Worm (Caenorhabditis elegans) whole organism, young adult: ENCODE data around the gene atic-1.
A peak's percentile ranks its signal among the peaks of the same experiment; 100 is the strongest.

ENCODE experiments used
- C06A6.2 ChIP-seq: fragments of 200-800 bp; sonication (Bioruptor generic); conservative IDR thresholded peaks from 2 replicates; pipeline ENCODE4 v1.3.6; 2022; ENCODE audit warnings: missing genetic modification characterization, missing compliant biosample characterization
- F22D6.2 ChIP-seq: sonication (generic microtip); optimal IDR thresholded peaks from 2 replicates; lab custom pipeline; 2016; ENCODE audit warnings: mild to moderate bottlenecking, missing genetic modification characterization, missing compliant biosample characterization
- F23B12.7 ChIP-seq: sonication (generic microtip); optimal IDR thresholded peaks from 2 replicates; lab custom pipeline; 2017; ENCODE audit warnings: missing genetic modification characterization, mild to moderate bottlenecking, missing compliant biosample characterization, antibody characterized with exemption, moderate library complexity; ENCODE audit not compliant: insufficient read depth
- F33H1.4 ChIP-seq: fragments of 200-800 bp; sonication (Bioruptor generic); IDR thresholded peaks from 2 replicates; pipeline ENCODE4 v1.3.6; 2022; ENCODE audit warnings: missing genetic modification reagents, missing genetic modification characterization, missing compliant biosample characterization
- Y67H2A.10 ChIP-seq: fragments of 200-800 bp; sonication (Bioruptor generic); conservative IDR thresholded peaks from 2 replicates; pipeline ENCODE4 v1.3.6; 2022; ENCODE audit warnings: missing genetic modification reagents, missing genetic modification characterization, missing compliant biosample characterization
- Y79H2A.3 ChIP-seq: fragments of 200-800 bp; sonication (Bioruptor generic); conservative IDR thresholded peaks from 2 replicates; pipeline ENCODE4 v1.3.6; 2022; ENCODE audit warnings: missing genetic modification reagents, missing genetic modification characterization, missing compliant biosample characterization
- ZK185.1 ChIP-seq: sonication (generic microtip); optimal IDR thresholded peaks from 2 replicates; lab custom pipeline; 2016; ENCODE audit warnings: mild to moderate bottlenecking, missing genetic modification characterization, missing compliant biosample characterization; ENCODE audit not compliant: poor library complexity, severe bottlenecking
- aptf-2 ChIP-seq: fragments of 200-800 bp; sonication (Bioruptor generic); conservative IDR thresholded peaks from 2 replicates; pipeline ENCODE4 v1.3.6; 2022; ENCODE audit warnings: missing genetic modification reagents, missing genetic modification characterization, missing compliant biosample characterization
- athp-1 ChIP-seq: sonication (generic microtip); optimal IDR thresholded peaks from 2 replicates; lab custom pipeline; 2017; ENCODE audit warnings: mild to moderate bottlenecking, missing genetic modification characterization, missing compliant biosample characterization
- ccch-3 ChIP-seq: fragments of 200-800 bp; sonication (Bioruptor generic); optimal IDR thresholded peaks from 2 replicates; lab custom pipeline; 2018; ENCODE audit warnings: mild to moderate bottlenecking, missing genetic modification characterization, missing compliant biosample characterization
- cebp-2 ChIP-seq: fragments of 200-800 bp; sonication (Bioruptor generic); IDR thresholded peaks from 2 replicates; pipeline ENCODE4 v1.3.6; 2022; ENCODE audit warnings: missing genetic modification characterization, missing compliant biosample characterization
- ceh-58 ChIP-seq: fragments of 200-800 bp; sonication (Bioruptor generic); IDR thresholded peaks from 2 replicates; pipeline ENCODE4 v1.3.6; 2022; ENCODE audit warnings: missing genetic modification characterization, missing compliant biosample characterization
- ceh-79 ChIP-seq: sonication (generic microtip); optimal IDR thresholded peaks from 2 replicates; lab custom pipeline; 2017; ENCODE audit warnings: mild to moderate bottlenecking, missing genetic modification characterization, missing compliant biosample characterization
- efl-1 ChIP-seq: fragments of 150-350 bp; optimal IDR thresholded peaks from 2 replicates; lab custom pipeline; 2014; ENCODE audit warnings: missing biosample characterization, missing genetic modification reagents, missing genetic modification characterization
- egl-18 ChIP-seq: fragments of 200-800 bp; sonication (Bioruptor generic); IDR thresholded peaks from 2 replicates; pipeline ENCODE4 v1.3.6; 2022; ENCODE audit warnings: missing genetic modification reagents, missing genetic modification characterization, missing compliant biosample characterization
- egrh-3 ChIP-seq: fragments of 200-800 bp; sonication (Bioruptor generic); IDR thresholded peaks from 2 replicates; pipeline ENCODE4 v1.3.6; 2022; ENCODE audit warnings: missing genetic modification reagents, missing genetic modification characterization, missing compliant biosample characterization
- ekl-4 ChIP-seq: fragments of 200-800 bp; sonication (Bioruptor generic); IDR thresholded peaks from 2 replicates; pipeline ENCODE4 v1.3.6; 2022; ENCODE audit warnings: missing genetic modification reagents, missing genetic modification characterization, missing compliant biosample characterization
- hlh-26 ChIP-seq: fragments of 200-800 bp; sonication (Bioruptor generic); conservative IDR thresholded peaks from 2 replicates; pipeline ENCODE4 v1.3.6; 2022; ENCODE audit warnings: missing genetic modification reagents, missing genetic modification characterization, missing compliant biosample characterization
- hmg-20 ChIP-seq: fragments of 200-800 bp; sonication (Bioruptor generic); IDR thresholded peaks from 2 replicates; pipeline ENCODE4 v1.3.6; 2022; ENCODE audit warnings: missing genetic modification reagents, missing genetic modification characterization, missing compliant biosample characterization
- hrde-1 ChIP-seq: sonication (generic microtip); optimal IDR thresholded peaks from 2 replicates; lab custom pipeline; 2016; ENCODE audit warnings: missing genetic modification characterization, mild to moderate bottlenecking, missing compliant biosample characterization, moderate library complexity, missing genotype, missing genetic modification reagents, borderline replicate concordance
- lin-26 ChIP-seq: fragments of 200-800 bp; sonication (Bioruptor generic); IDR thresholded peaks from 2 replicates; pipeline ENCODE4 v1.3.6; 2022; ENCODE audit warnings: missing genetic modification reagents, missing genetic modification characterization, missing compliant biosample characterization
- lin-35 ChIP-seq, 3 experiments: fragments of 150-350 bp in 2 of 3; sonication (generic microtip) in 1 of 3; optimal IDR thresholded peaks; 2 replicates each; lab custom pipeline; 2014 to 2018; ENCODE audit warnings: missing biosample characterization in 3 of 3, missing genetic modification characterization in 3 of 3, missing genetic modification reagents in 3 of 3
- lin-40 ChIP-seq: sonication (generic microtip); optimal IDR thresholded peaks from 2 replicates; lab custom pipeline; 2016; ENCODE audit warnings: missing genetic modification characterization, mild to moderate bottlenecking, missing compliant biosample characterization, missing genotype, missing genetic modification reagents
- lin-54 ChIP-seq: fragments of 200-800 bp; sonication (Bioruptor generic); optimal IDR thresholded peaks from 2 replicates; lab custom pipeline; 2018; ENCODE audit warnings: mild to moderate bottlenecking, missing genetic modification characterization, missing compliant biosample characterization
- madf-3 ChIP-seq: fragments of 200-800 bp; sonication (Bioruptor generic); IDR thresholded peaks from 2 replicates; pipeline ENCODE4 v1.3.6; 2022; ENCODE audit warnings: missing genetic modification reagents, missing genetic modification characterization, missing compliant biosample characterization
- nhr-120 ChIP-seq: fragments of 200-800 bp; sonication (Bioruptor generic); IDR thresholded peaks from 2 replicates; pipeline ENCODE4 v1.3.6; 2022; ENCODE audit warnings: missing genetic modification characterization, missing compliant biosample characterization
- rpc-1 ChIP-seq, 2 experiments: fragments of 150-350 bp in 1 of 2; sonication (generic microtip) in 1 of 2; optimal IDR thresholded peaks; 2 replicates each; lab custom pipeline; 2014 to 2018; ENCODE audit warnings: missing biosample characterization in 1 of 2, missing genetic modification characterization in 1 of 2, missing genetic modification reagents in 1 of 2, missing genotype in 1 of 2
- sea-2 ChIP-seq: fragments of 200-800 bp; sonication (Bioruptor generic); IDR thresholded peaks from 2 replicates; pipeline ENCODE4 v1.3.6; 2022; ENCODE audit warnings: missing genetic modification characterization, missing compliant biosample characterization
- snpc-1.1 ChIP-seq: sonication (generic microtip); optimal IDR thresholded peaks from 2 replicates; lab custom pipeline; 2017; ENCODE audit warnings: missing genetic modification characterization, mild to moderate bottlenecking, missing compliant biosample characterization, antibody characterized with exemption, moderate library complexity, missing genotype, missing genetic modification reagents; ENCODE audit not compliant: insufficient read depth
- snpc-1.3 ChIP-seq: sonication (generic microtip); optimal IDR thresholded peaks from 2 replicates; lab custom pipeline; 2017; ENCODE audit warnings: missing genetic modification characterization, mild to moderate bottlenecking, missing compliant biosample characterization, antibody characterized with exemption, moderate library complexity, missing genotype, missing genetic modification reagents; ENCODE audit not compliant: insufficient read depth
- tbx-9 ChIP-seq: sonication (generic microtip); optimal IDR thresholded peaks from 2 replicates; lab custom pipeline; 2016; ENCODE audit warnings: borderline replicate concordance, missing genetic modification characterization, inconsistent platforms, missing compliant biosample characterization
- zim-3 ChIP-seq: sonication (generic microtip); optimal IDR thresholded peaks from 2 replicates; lab custom pipeline; 2017; ENCODE audit warnings: mild to moderate bottlenecking, missing genetic modification characterization, moderate library complexity, missing compliant biosample characterization
- ztf-18 ChIP-seq: sonication (generic microtip); optimal IDR thresholded peaks from 2 replicates; lab custom pipeline; 2016; ENCODE audit warnings: missing genotype, mild to moderate bottlenecking, missing genetic modification characterization, missing compliant biosample characterization
- ztf-3 ChIP-seq: fragments of 200-800 bp; sonication (Bioruptor generic); optimal IDR thresholded peaks from 2 replicates; lab custom pipeline; 2018; ENCODE audit warnings: mild to moderate bottlenecking, missing genetic modification characterization, missing compliant biosample characterization

The atic-1 gene

DNA sequence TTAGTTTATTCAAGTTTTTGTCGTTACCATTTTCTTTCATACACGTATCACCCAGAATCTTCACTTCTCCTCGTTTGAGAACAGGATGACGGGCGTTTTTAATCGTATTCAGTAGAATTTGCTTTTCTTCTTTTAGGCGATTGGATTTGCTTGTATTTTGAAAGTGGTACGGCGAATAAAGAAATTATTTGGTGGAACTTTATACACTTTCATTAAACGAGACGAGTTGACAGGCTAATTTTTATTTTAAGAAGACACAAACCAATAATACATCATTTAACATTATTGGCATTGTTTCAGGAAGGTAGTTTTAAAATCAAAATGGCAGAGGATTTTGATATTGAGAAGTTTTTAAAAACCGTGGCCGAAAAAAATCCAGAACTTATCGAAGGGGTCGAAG is 33.2 kb downstream of the atic-1 start, which contains the start of gene C49H3.4:
C49H3.4 (plus strand) TSS at position 301 of the 400 bp plus-strand sequence.
- TF ChIP-seq lin-35 (GFP tag; optimal IDR thresholded peaks at IDR 0.05; lab: Kevin White, UChicago): no peak
- 0 out of 2 replicates have a peak, but pooled peaks have one; percentile 3 for TF ChIP-seq madf-3 (GFP tag; lab: Robert Waterston, UW)
- no peak for TF ChIP-seq snpc-1.3 (tag; lab: Kevin White, UChicago)
- no peak for TF ChIP-seq Y79H2A.3
- no peak for TF ChIP-seq athp-1 (tag; lab: Kevin White, UChicago)

DNA sequence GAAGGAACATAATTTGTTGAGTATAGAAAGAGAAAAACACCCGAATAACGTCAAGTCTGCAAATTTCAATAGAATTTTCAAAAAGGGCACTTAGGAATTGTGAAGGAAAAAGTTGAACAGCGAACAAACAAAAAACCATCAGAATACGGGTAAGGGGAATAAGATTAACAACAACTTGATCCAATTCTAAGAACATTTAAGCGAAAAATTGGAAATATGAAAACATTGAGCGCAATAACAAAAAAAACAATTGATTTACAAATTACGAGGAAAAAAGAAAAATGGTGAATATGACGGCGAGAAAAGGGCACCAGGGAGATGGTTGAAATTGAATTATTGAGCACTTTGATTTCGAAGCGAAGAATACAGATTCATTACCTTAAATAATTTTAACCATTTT is 35.1 kb downstream of the atic-1 start:
- no peak for TF ChIP-seq ccch-3 (GFP tag; lab: Kevin White, UChicago)
- TF ChIP-seq athp-1 (tag; lab: Kevin White, UChicago): no peak
- no peak for TF ChIP-seq ekl-4 (GFP tag; lab: Robert Waterston, UW)
- TF ChIP-seq hrde-1: no peak
- no peak for TF ChIP-seq Y67H2A.10 (GFP tag; lab: Robert Waterston, UW)
- no peak for TF ChIP-seq egrh-3 (GFP tag; lab: Robert Waterston, UW)
- TF ChIP-seq hmg-20 (GFP tag; lab: Robert Waterston, UW): no peak
- no peak for TF ChIP-seq ztf-3 (GFP tag; lab: Kevin White, UChicago)
- TF ChIP-seq lin-26 (GFP tag; lab: Robert Waterston, UW): no peak
- TF ChIP-seq ceh-58 (GFP tag; lab: Robert Waterston, UW): no peak
- TF ChIP-seq madf-3 (GFP tag; lab: Robert Waterston, UW): no peak
- TF ChIP-seq efl-1 (GFP tag; lab: Kevin White, UChicago): no peak
- TF ChIP-seq ztf-18 (tag; lab: Kevin White, UChicago): no peak

DNA sequence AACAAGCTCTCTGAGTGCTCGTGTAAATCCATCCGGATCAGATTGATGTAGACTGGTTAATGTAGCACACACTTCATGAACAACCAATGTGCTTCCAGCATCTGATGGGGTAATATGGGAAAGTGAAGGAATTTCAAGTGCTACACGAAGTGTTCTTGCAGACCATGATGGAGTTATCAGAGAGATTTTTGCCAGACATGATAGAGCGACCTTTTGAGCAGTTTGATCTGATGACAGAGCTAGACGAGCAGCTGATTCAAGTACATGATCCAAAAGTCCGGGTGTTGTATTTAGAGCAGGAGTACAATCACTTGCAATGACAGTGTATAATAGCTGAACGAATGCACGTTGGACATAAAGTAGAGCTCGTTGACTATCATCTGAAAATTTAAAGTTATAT is 36.1 kb downstream of the atic-1 start:
- TF ChIP-seq nhr-120 (GFP tag; lab: Robert Waterston, UW) (no peak), sea-2 (GFP tag; lab: Robert Waterston, UW) (no peak), hlh-26 (GFP tag; lab: Robert Waterston, UW) (no peak), F22D6.2 (tag; lab: Kevin White, UChicago) (no peak), aptf-2 (no peak), C06A6.2 (GFP tag; lab: Robert Waterston, UW) (no peak), snpc-1.1 (tag; lab: Kevin White, UChicago) (no peak), ceh-79 (tag; lab: Kevin White, UChicago) (no peak), madf-3 (GFP tag; lab: Robert Waterston, UW) (no peak)
- TF ChIP-seq, all 124 proteins: peak for 0

DNA sequence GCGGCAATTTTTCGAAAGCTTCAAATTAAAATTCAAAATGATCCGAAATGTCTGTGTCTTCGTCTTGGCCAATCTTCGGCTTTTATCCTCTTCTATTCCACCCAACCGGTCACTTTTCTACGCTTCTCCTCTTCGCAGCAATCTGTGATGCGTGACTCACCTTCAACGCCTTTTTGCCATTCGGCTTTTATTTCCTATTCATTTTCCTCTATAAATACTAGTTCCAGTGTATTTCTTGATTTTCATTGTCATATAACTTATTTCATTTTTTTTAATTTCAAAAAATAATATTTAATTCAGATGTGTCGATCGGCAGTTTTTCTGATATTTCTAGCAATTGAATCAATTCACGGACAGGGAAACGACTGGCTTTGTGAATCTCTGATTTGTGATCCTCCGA is 38.3 kb downstream of the atic-1 start, which contains the start of gene C49H3.16:
C49H3.16 (plus strand) TSS at position 301 of the 400 bp plus-strand sequence.
- TF ChIP-seq F23B12.7 (no peak), hmg-20 (GFP tag; lab: Robert Waterston, UW) (no peak), cebp-2 (GFP tag; lab: Robert Waterston, UW) (no peak), rpc-1 (optimal IDR thresholded peaks at IDR 0.05; lab: Kevin White, UChicago) (no peak), rpc-1 (tag; optimal IDR thresholded peaks at IDR 0.05; lab: Kevin White, UChicago) (no peak), tbx-9 (no peak), F33H1.4 (GFP tag; lab: Robert Waterston, UW) (no peak), egl-18 (GFP tag; lab: Robert Waterston, UW) (no peak), ztf-18 (tag; lab: Kevin White, UChicago) (no peak), ZK185.1 (tag; lab: Kevin White, UChicago) (no peak), zim-3 (tag; lab: Kevin White, UChicago) (no peak), lin-40 (no peak), lin-54 (no peak), C06A6.2 (GFP tag; lab: Robert Waterston, UW) (no peak)
